Worm (Caenorhabditis elegans) whole organism, L4 larva: ENCODE results near the gene twk-22.
A peak's percentile ranks its signal among the peaks of the same experiment; 100 is the strongest.

Experiments used
- D1046.2 ChIP-seq: fragments of 200-800 bp; sonication (Bioruptor generic); IDR thresholded peaks from 2 replicates; pipeline ENCODE4 v1.3.6; 2022; ENCODE audit warnings: missing genetic modification characterization, missing compliant biosample characterization
- F10B5.3 ChIP-seq: sonication (generic microtip); optimal IDR thresholded peaks from 2 replicates; lab custom pipeline; 2016; ENCODE audit warnings: mild to moderate bottlenecking, missing genetic modification characterization, missing compliant biosample characterization
- F37D6.2 ChIP-seq: sonication (generic microtip); optimal IDR thresholded peaks from 2 replicates; lab custom pipeline; 2016; ENCODE audit warnings: mild to moderate bottlenecking, missing genetic modification characterization, missing compliant biosample characterization
- F49E8.2 ChIP-seq: sonication (generic microtip); optimal IDR thresholded peaks from 2 replicates; lab custom pipeline; 2016; ENCODE audit warnings: missing compliant biosample characterization, mild to moderate bottlenecking, missing genetic modification characterization, borderline replicate concordance
- T20F7.1 ChIP-seq: fragments of 200-800 bp; sonication (Bioruptor generic); optimal IDR thresholded peaks from 2 replicates; lab custom pipeline; 2018; ENCODE audit warnings: mild to moderate bottlenecking, missing genetic modification characterization, missing compliant biosample characterization
- T26A8.4 ChIP-seq: fragments of 200-800 bp; sonication (Bioruptor generic); IDR thresholded peaks from 2 replicates; pipeline ENCODE4 v1.3.6; 2022; ENCODE audit warnings: missing genetic modification characterization, missing compliant biosample characterization
- Y105C5A.15 ChIP-seq: fragments of 200-800 bp; sonication (Bioruptor generic); IDR thresholded peaks from 2 replicates; pipeline ENCODE4 v1.3.6; 2022; ENCODE audit warnings: missing genetic modification characterization, missing compliant biosample characterization
- Y5F2A.4 ChIP-seq: fragments of 200-800 bp; sonication (Bioruptor generic); optimal IDR thresholded peaks from 2 replicates; lab custom pipeline; 2018; ENCODE audit warnings: mild to moderate bottlenecking, missing genetic modification characterization, missing compliant biosample characterization
- Y75B8A.6 ChIP-seq: fragments of 200-800 bp; sonication (Bioruptor generic); IDR thresholded peaks from 2 replicates; pipeline ENCODE4 v1.3.6; 2022; ENCODE audit warnings: missing genetic modification reagents, missing genetic modification characterization, missing compliant biosample characterization
- aha-1 ChIP-seq: fragments of 150-350 bp; peaks from one replicate; lab custom pipeline; 2014; ENCODE audit warnings: missing biosample characterization, missing genetic modification characterization
- aly-2 ChIP-seq: sonication (generic microtip); optimal IDR thresholded peaks from 2 replicates; lab custom pipeline; 2018; ENCODE audit warnings: missing biosample characterization, missing genetic modification characterization
- arid-1 ChIP-seq: fragments of 200-800 bp; sonication (Bioruptor generic); conservative IDR thresholded peaks from 2 replicates; pipeline ENCODE4 v1.3.6; 2022; ENCODE audit warnings: missing genetic modification reagents, missing genetic modification characterization, missing compliant biosample characterization
- attf-4 ChIP-seq: sonication (generic microtip); optimal IDR thresholded peaks from 3 replicates; lab custom pipeline; 2017; ENCODE audit warnings: missing biosample characterization, missing genetic modification characterization
- ceh-82 ChIP-seq: sonication (generic microtip); optimal IDR thresholded peaks from 2 replicates; lab custom pipeline; 2017; ENCODE audit warnings: missing biosample characterization, missing genetic modification characterization
- ces-1 ChIP-seq: fragments of 150-350 bp; sonication (generic microtip); optimal IDR thresholded peaks from 4 replicates; lab custom pipeline; 2014; ENCODE audit warnings: missing biosample characterization, missing genetic modification reagents, missing genetic modification characterization
- daf-12 ChIP-seq: fragments of 150-350 bp; optimal IDR thresholded peaks from 2 replicates; lab custom pipeline; 2014; ENCODE audit warnings: missing biosample characterization, missing genetic modification reagents, missing genetic modification characterization
- daf-16 ChIP-seq, 3 experiments: sonication (generic microtip); optimal IDR thresholded peaks; 2 replicates each; lab custom pipeline; 2016 to 2017; ENCODE audit warnings: missing genetic modification characterization in 3 of 3, missing genetic modification reagents in 3 of 3, mild to moderate bottlenecking in 2 of 3, missing compliant biosample characterization in 2 of 3, missing biosample characterization in 1 of 3, moderate library complexity in 1 of 3
- dmd-8 ChIP-seq: fragments of 200-800 bp; sonication (Bioruptor generic); IDR thresholded peaks from 2 replicates; pipeline ENCODE4 v1.3.6; 2022; ENCODE audit warnings: missing genetic modification characterization, missing compliant biosample characterization
- duxl-1 ChIP-seq: sonication (generic microtip); optimal IDR thresholded peaks from 2 replicates; lab custom pipeline; 2016; ENCODE audit warnings: mild to moderate bottlenecking, missing genetic modification characterization, moderate library complexity, missing compliant biosample characterization; ENCODE audit not compliant: poor library complexity
- egl-27 ChIP-seq: sonication (generic microtip); optimal IDR thresholded peaks from 3 replicates; lab custom pipeline; 2017; ENCODE audit warnings: missing biosample characterization, missing genetic modification reagents, missing genetic modification characterization
- fkh-10 ChIP-seq: fragments of 150-350 bp; optimal IDR thresholded peaks from 2 replicates; lab custom pipeline; 2014; ENCODE audit warnings: missing biosample characterization, missing genetic modification reagents, missing genetic modification characterization
- fos-1 ChIP-seq: fragments of 150-350 bp; optimal IDR thresholded peaks from 2 replicates; lab custom pipeline; 2014; ENCODE audit warnings: missing biosample characterization, missing genetic modification characterization
- gei-8 ChIP-seq: fragments of 200-800 bp; sonication (Bioruptor generic); optimal IDR thresholded peaks from 2 replicates; lab custom pipeline; 2018; ENCODE audit warnings: mild to moderate bottlenecking, missing genetic modification characterization, missing compliant biosample characterization
- hif-1 ChIP-seq, 2 experiments: sonication (generic microtip); optimal IDR thresholded peaks; 2 replicates each; lab custom pipeline; 2016 to 2017; ENCODE audit warnings: missing compliant biosample characterization in 2 of 2, missing genetic modification characterization in 2 of 2, missing genetic modification reagents in 2 of 2, missing genotype in 2 of 2, mild to moderate bottlenecking in 1 of 2
- lin-15B ChIP-seq: fragments of 150-350 bp; sonication (generic microtip); optimal IDR thresholded peaks from 3 replicates; lab custom pipeline; 2014; ENCODE audit warnings: missing biosample characterization, missing genetic modification characterization
- lin-38 ChIP-seq: fragments of 200-800 bp; sonication (Bioruptor generic); IDR thresholded peaks from 2 replicates; pipeline ENCODE4 v1.3.6; 2022; ENCODE audit warnings: missing genetic modification reagents, missing genetic modification characterization, missing compliant biosample characterization
- madf-5 ChIP-seq, 2 experiments: fragments of 200-800 bp; sonication (Bioruptor generic); IDR thresholded peaks; 2 replicates each; pipeline ENCODE4 v1.3.6; 2022; ENCODE audit warnings: missing compliant biosample characterization in 2 of 2, missing genetic modification characterization in 2 of 2
- mdl-1 ChIP-seq, 2 experiments: fragments of 150-350 bp in 1 of 2; sonication (generic microtip) in 1 of 2; optimal IDR thresholded peaks; 2 replicates each; lab custom pipeline; 2014 to 2017; ENCODE audit warnings: missing biosample characterization in 2 of 2, missing genetic modification characterization in 2 of 2
- mep-1 ChIP-seq: fragments of 150-350 bp; sonication (generic microtip); optimal IDR thresholded peaks from 3 replicates; lab custom pipeline; 2014; ENCODE audit warnings: missing biosample characterization, missing genetic modification characterization
- mes-2 ChIP-seq: sonication (generic microtip); optimal IDR thresholded peaks from 2 replicates; lab custom pipeline; 2016; ENCODE audit warnings: missing genotype, mild to moderate bottlenecking, missing genetic modification characterization, missing compliant biosample characterization; ENCODE audit not compliant: poor library complexity, severe bottlenecking
- mxl-2 ChIP-seq: fragments of 200-800 bp; sonication (Bioruptor generic); conservative IDR thresholded peaks from 2 replicates; pipeline ENCODE4 v1.3.6; 2022; ENCODE audit warnings: missing genetic modification reagents, missing genetic modification characterization, missing compliant biosample characterization
- nhr-11 ChIP-seq: fragments of 150-350 bp; optimal IDR thresholded peaks from 2 replicates; lab custom pipeline; 2014; ENCODE audit warnings: missing biosample characterization, missing genetic modification characterization
- nhr-237 ChIP-seq: sonication (generic microtip); optimal IDR thresholded peaks from 2 replicates; lab custom pipeline; 2017; ENCODE audit warnings: missing biosample characterization, missing genetic modification characterization
- nhr-42 ChIP-seq: fragments of 200-800 bp; sonication (Bioruptor generic); IDR thresholded peaks from 2 replicates; pipeline ENCODE4 v1.3.6; 2022; ENCODE audit warnings: missing genetic modification characterization, missing compliant biosample characterization
- nhr-76 ChIP-seq: fragments of 150-350 bp; optimal IDR thresholded peaks from 2 replicates; lab custom pipeline; 2014; ENCODE audit warnings: missing biosample characterization, missing genetic modification characterization
- pha-4 ChIP-seq, 2 experiments: fragments of 150-350 bp in 1 of 2; fragments of 200-800 bp in 1 of 2; sonication (Bioruptor generic) in 1 of 2; IDR thresholded peaks in 1 of 2; optimal IDR thresholded peaks in 1 of 2; 2 replicates each; pipeline versions ENCODE4 v1.3.6 to Lab custom; 2014 to 2022; ENCODE audit warnings: missing genetic modification characterization in 2 of 2, missing genetic modification reagents in 2 of 2, missing biosample characterization in 1 of 2, missing compliant biosample characterization in 1 of 2
- snpc-1.2 ChIP-seq: fragments of 200-800 bp; sonication (Bioruptor generic); IDR thresholded peaks from 2 replicates; pipeline ENCODE4 v1.3.6; 2022; ENCODE audit warnings: missing genetic modification reagents, missing genetic modification characterization, missing compliant biosample characterization
- spr-3 ChIP-seq: fragments of 200-800 bp; sonication (Bioruptor generic); optimal IDR thresholded peaks from 2 replicates; lab custom pipeline; 2018; ENCODE audit warnings: mild to moderate bottlenecking, missing genetic modification characterization, missing compliant biosample characterization
- unc-39 ChIP-seq: sonication (generic microtip); optimal IDR thresholded peaks from 2 replicates; lab custom pipeline; 2017; ENCODE audit warnings: missing biosample characterization, missing genetic modification characterization
- zag-1 ChIP-seq: fragments of 150-350 bp; optimal IDR thresholded peaks from 2 replicates; lab custom pipeline; 2014; ENCODE audit warnings: missing biosample characterization, missing genetic modification characterization
- zip-11 ChIP-seq: fragments of 200-800 bp; sonication (Bioruptor generic); IDR thresholded peaks from 2 replicates; pipeline ENCODE4 v1.3.6; 2022; ENCODE audit warnings: missing genetic modification characterization, missing compliant biosample characterization
- zip-2 ChIP-seq: fragments of 150-350 bp; optimal IDR thresholded peaks from 2 replicates; lab custom pipeline; 2014; ENCODE audit warnings: missing biosample characterization, missing genetic modification characterization
- ztf-7 ChIP-seq: fragments of 150-350 bp; optimal IDR thresholded peaks from 2 replicates; lab custom pipeline; 2014; ENCODE audit warnings: missing biosample characterization, missing genetic modification characterization

Gene twk-22

ce11 chrX:16349019-16349418 lies 42.8 kb downstream of the twk-22 start (continued):
- TF ChIP-seq ztf-7 (tag; lab: Kevin White, UChicago) = no peak
- TF ChIP-seq nhr-42 (GFP tag; lab: Robert Waterston, UW) = 0 out of 2 replicates have a peak, but pooled peaks have one; percentile 53
- peak in 1 of 2 experiments; percentile 31 for TF ChIP-seq daf-16 (GFP tag; optimal IDR thresholded peaks at IDR 0.05; lab: Kevin White, UChicago)
- peak; percentile 97 for TF ChIP-seq daf-16 (tag; optimal IDR thresholded peaks at IDR 0.05; lab: Kevin White, UChicago)
- TF ChIP-seq attf-4 (tag; lab: Kevin White, UChicago) = no peak
- TF ChIP-seq spr-3 (GFP tag; lab: Kevin White, UChicago) = no peak
- TF ChIP-seq zag-1 (tag; lab: Kevin White, UChicago) = no peak

DNA sequence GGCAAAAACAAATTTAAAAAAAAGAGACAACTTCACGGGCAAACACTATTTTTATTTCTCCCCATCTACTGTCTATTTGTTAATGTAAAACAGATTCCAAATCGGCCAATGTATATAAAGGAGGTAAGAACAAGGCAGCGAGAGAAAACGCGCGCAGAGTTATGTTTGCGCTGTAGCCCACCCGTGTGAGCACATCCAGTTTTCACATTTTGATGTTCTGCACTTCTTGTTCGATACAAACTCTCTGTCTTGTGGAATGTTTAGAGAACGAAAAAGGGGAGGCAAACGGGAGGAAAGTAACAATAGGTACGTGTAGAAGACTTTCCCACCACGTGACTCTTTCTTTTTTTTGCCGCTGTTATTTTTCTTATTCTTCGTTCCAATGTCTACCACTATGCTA lies 46.2 kb downstream of the twk-22 start:
- TF ChIP-seq fkh-10 (GFP tag; lab: Kevin White, UChicago) (peak; percentile 36), mes-2 (tag; lab: Kevin White, UChicago) (no peak), zip-2 (tag; lab: Kevin White, UChicago) (no peak), pha-4 (GFP tag; IDR thresholded peaks at IDR 0.05; lab: Robert Waterston, UW) (no peak), pha-4 (tag; optimal IDR thresholded peaks at IDR 0.05; lab: Kevin White, UChicago) (peak; percentile 35), ceh-82 (no peak), lin-38 (GFP tag; lab: Robert Waterston, UW) (no peak)

DNA sequence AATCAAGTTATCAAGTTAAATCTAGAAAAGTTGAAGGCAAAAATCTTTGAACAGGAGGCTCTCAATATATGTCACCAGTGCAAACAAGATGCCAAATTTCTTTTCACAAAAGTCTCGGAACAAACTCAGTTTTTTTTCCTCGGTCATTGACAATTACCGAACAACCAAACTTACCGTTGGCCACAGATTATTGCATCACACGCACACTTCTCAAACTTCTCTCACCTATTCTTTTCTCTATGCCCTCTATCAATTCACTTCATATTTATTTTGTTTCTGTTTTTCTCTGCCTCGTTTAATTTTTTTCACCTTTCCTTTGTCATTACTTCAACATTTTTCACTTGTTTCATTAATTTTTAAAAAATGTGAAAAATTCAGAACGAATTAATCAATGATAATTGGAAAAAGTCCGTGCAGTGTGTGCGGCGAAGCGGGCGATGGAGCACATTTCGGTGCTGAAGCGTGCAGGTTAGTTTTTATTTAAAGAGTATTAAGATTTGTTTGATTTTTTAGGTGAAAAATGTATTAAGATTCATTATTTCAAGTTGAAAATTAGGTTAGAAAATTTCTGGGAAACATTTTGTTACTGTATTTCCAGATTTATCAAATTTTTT lies 48.4 kb downstream of the twk-22 start, which contains the start of gene nhr-28:
nhr-28 (plus strand) TSS at position 379 of the 614 bp plus-strand sequence.
- no peak for TF ChIP-seq F37D6.2
- TF ChIP-seq T20F7.1 = peak; percentile 8
- no peak for TF ChIP-seq ztf-7 (tag; lab: Kevin White, UChicago)
- TF ChIP-seq fkh-10 (GFP tag; lab: Kevin White, UChicago) = peak; percentile 69
- peak; percentile 73 for TF ChIP-seq aha-1
- peak; percentile 7 for TF ChIP-seq mep-1 (tag; lab: Kevin White, UChicago)

ce11 chrX:16356341-16356740 lies 50.1 kb downstream of the twk-22 start:
- no peak for TF ChIP-seq snpc-1.2 (GFP tag; lab: Robert Waterston, UW)
- TF ChIP-seq arid-1 (GFP tag; lab: Robert Waterston, UW) = no peak
- TF ChIP-seq attf-4 (tag; lab: Kevin White, UChicago) = no peak
- no peak for TF ChIP-seq Y5F2A.4 (GFP tag; lab: Kevin White, UChicago)
- TF ChIP-seq T26A8.4 (GFP tag; lab: Robert Waterston, UW) = no peak
- TF ChIP-seq D1046.2 (GFP tag; lab: Robert Waterston, UW) = no peak
- TF ChIP-seq F49E8.2 (tag; lab: Kevin White, UChicago) = no peak
- TF ChIP-seq nhr-11 (tag; lab: Kevin White, UChicago) = no peak
- no peak for TF ChIP-seq lin-15B (tag; lab: Kevin White, UChicago)
- no peak for TF ChIP-seq fos-1 (tag; lab: Kevin White, UChicago)
- TF ChIP-seq mdl-1 (tag; optimal IDR thresholded peaks at IDR 0.05; lab: Kevin White, UChicago) = no peak
- TF ChIP-seq zip-11 (GFP tag; lab: Robert Waterston, UW) = no peak
- no peak for TF ChIP-seq aly-2
- TF ChIP-seq gei-8 = no peak
- no peak for TF ChIP-seq daf-12 (tag; lab: Kevin White, UChicago)
- TF ChIP-seq, all 104 proteins: peak for 0

DNA sequence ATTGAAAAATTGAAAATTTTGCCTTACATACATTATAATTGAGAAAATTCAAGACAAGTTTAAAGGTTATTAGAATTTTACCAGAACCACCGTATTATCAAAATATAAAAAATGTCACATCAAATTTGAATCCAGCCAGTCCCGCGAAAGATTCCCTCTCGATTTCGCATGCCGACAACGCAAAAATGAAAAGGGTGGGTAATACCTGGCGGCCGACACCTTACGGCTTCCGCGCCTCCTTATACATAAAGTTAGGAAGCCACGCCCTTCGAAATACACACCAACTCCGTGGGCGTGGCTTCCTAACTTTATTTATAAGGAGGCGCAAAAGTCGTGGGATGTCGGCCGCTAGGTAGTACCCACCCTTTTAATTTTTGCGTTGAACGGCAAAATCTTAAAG lies 51.3 kb downstream of the twk-22 start:
- TF ChIP-seq T26A8.4 (GFP tag; lab: Robert Waterston, UW) = no peak
- no peak for TF ChIP-seq mxl-2 (GFP tag; lab: Robert Waterston, UW)
- TF ChIP-seq duxl-1 (tag; lab: Kevin White, UChicago) = no peak
- no peak for TF ChIP-seq nhr-76
- no peak for TF ChIP-seq dmd-8 (GFP tag; lab: Robert Waterston, UW)
- TF ChIP-seq unc-39 (tag; lab: Kevin White, UChicago) = no peak
- TF ChIP-seq nhr-237 = no peak
- TF ChIP-seq hif-1 (tag; optimal IDR thresholded peaks at IDR 0.05; lab: Kevin White, UChicago) = no peak
- no peak for TF ChIP-seq F37D6.2
- no peak for TF ChIP-seq ces-1 (GFP tag; lab: Kevin White, UChicago)
- no peak for TF ChIP-seq Y75B8A.6 (GFP tag; lab: Robert Waterston, UW)
- 0 out of 4 replicates have a peak, but pooled peaks have one; percentile 19 to 21 for TF ChIP-seq madf-5 (GFP tag; IDR thresholded peaks at IDR 0.05; lab: Robert Waterston, UW)
- TF ChIP-seq Y105C5A.15 (GFP tag; lab: Robert Waterston, UW) = 0 out of 2 replicates have a peak, but pooled peaks have one; percentile 7
- TF ChIP-seq fkh-10 (GFP tag; lab: Kevin White, UChicago) = peak; percentile 19
- no peak for TF ChIP-seq egl-27 (tag; lab: Kevin White, UChicago)
- TF ChIP-seq F10B5.3 (tag; lab: Kevin White, UChicago) = no peak
- TF ChIP-seq gei-8 = no peak
